Worm (Caenorhabditis elegans) whole organism, L2 larva: Measurements from ENCODE around the gene cdk-12.
A peak's percentile ranks its signal among the peaks of the same experiment; 100 is the strongest.

Experiments used
- C34F6.9 ChIP-seq: fragments of 150-350 bp; optimal IDR thresholded peaks from 2 replicates; lab custom pipeline; 2014; ENCODE audit warnings: missing biosample characterization, missing genetic modification characterization
- F13H6.1 ChIP-seq: sonication (generic microtip); optimal IDR thresholded peaks from 2 replicates; lab custom pipeline; 2016; ENCODE audit warnings: missing genetic modification characterization, missing compliant biosample characterization
- R02D3.7 ChIP-seq: fragments of 150-350 bp; optimal IDR thresholded peaks from 2 replicates; lab custom pipeline; 2014; ENCODE audit warnings: missing biosample characterization, missing genetic modification characterization
- Y55F3AM.14 ChIP-seq: fragments of 200-800 bp; sonication (Bioruptor generic); optimal IDR thresholded peaks from 2 replicates; lab custom pipeline; 2018; ENCODE audit warnings: mild to moderate bottlenecking, missing genetic modification characterization, missing compliant biosample characterization
- ZK546.5 ChIP-seq: sonication (generic microtip); optimal IDR thresholded peaks from 2 replicates; lab custom pipeline; 2017; ENCODE audit warnings: missing biosample characterization, missing genetic modification characterization
- alr-1 ChIP-seq: fragments of 150-350 bp; optimal IDR thresholded peaks from 2 replicates; lab custom pipeline; 2014; ENCODE audit warnings: missing biosample characterization, missing genetic modification characterization
- blmp-1 ChIP-seq: sonication (generic microtip); optimal IDR thresholded peaks from 2 replicates; lab custom pipeline; 2017; ENCODE audit warnings: missing genetic modification characterization, mild to moderate bottlenecking, missing compliant biosample characterization, antibody characterized with exemption, moderate library complexity; ENCODE audit not compliant: insufficient read depth
- ceh-82 ChIP-seq: fragments of 150-350 bp; optimal IDR thresholded peaks from 2 replicates; lab custom pipeline; 2014; ENCODE audit warnings: missing biosample characterization, missing genetic modification characterization
- dmd-4 ChIP-seq: sonication (generic microtip); optimal IDR thresholded peaks from 2 replicates; lab custom pipeline; 2017; ENCODE audit warnings: missing biosample characterization, missing genetic modification characterization
- egl-27 ChIP-seq: sonication (generic microtip); optimal IDR thresholded peaks from 3 replicates; lab custom pipeline; 2017; ENCODE audit warnings: missing biosample characterization, missing genetic modification reagents, missing genetic modification characterization
- elt-1 ChIP-seq: fragments of 150-350 bp; optimal IDR thresholded peaks from 2 replicates; lab custom pipeline; 2014; ENCODE audit warnings: missing biosample characterization, missing genetic modification characterization
- elt-3 ChIP-seq: sonication (generic microtip); optimal IDR thresholded peaks from 2 replicates; lab custom pipeline; 2017; ENCODE audit warnings: missing biosample characterization, missing genetic modification characterization
- fos-1 ChIP-seq: fragments of 150-350 bp; optimal IDR thresholded peaks from 2 replicates; lab custom pipeline; 2014; ENCODE audit warnings: missing biosample characterization, missing genetic modification characterization
- gmeb-1 ChIP-seq: fragments of 150-350 bp; optimal IDR thresholded peaks from 2 replicates; lab custom pipeline; 2014; ENCODE audit warnings: missing biosample characterization, missing genetic modification characterization
- lin-11 ChIP-seq: fragments of 150-350 bp; sonication (generic microtip); optimal IDR thresholded peaks from 2 replicates; lab custom pipeline; 2014; ENCODE audit warnings: missing biosample characterization, missing genetic modification characterization, inconsistent platforms, mixed read lengths
- lin-39 ChIP-seq: fragments of 150-350 bp; optimal IDR thresholded peaks from 2 replicates; lab custom pipeline; 2014; ENCODE audit warnings: missing biosample characterization, missing genetic modification reagents, missing genetic modification characterization
- lsy-2 ChIP-seq, 2 experiments: fragments of 150-350 bp in 1 of 2; sonication (generic microtip) in 1 of 2; optimal IDR thresholded peaks; 2 replicates each; lab custom pipeline; 2014 to 2017; ENCODE audit warnings: missing biosample characterization in 2 of 2, missing genetic modification characterization in 2 of 2
- mab-5 ChIP-seq: fragments of 150-350 bp; optimal IDR thresholded peaks from 2 replicates; lab custom pipeline; 2014; ENCODE audit warnings: missing biosample characterization, missing genetic modification characterization
- mbf-1 ChIP-seq: sonication (generic microtip); optimal IDR thresholded peaks from 2 replicates; lab custom pipeline; 2017; ENCODE audit warnings: missing biosample characterization, missing genetic modification characterization
- nhr-11 ChIP-seq: fragments of 150-350 bp; optimal IDR thresholded peaks from 2 replicates; lab custom pipeline; 2014; ENCODE audit warnings: missing biosample characterization, missing genetic modification characterization
- nhr-12 ChIP-seq: fragments of 150-350 bp; optimal IDR thresholded peaks from 2 replicates; lab custom pipeline; 2014; ENCODE audit warnings: missing biosample characterization, missing genetic modification characterization
- nhr-237 ChIP-seq: fragments of 150-350 bp; optimal IDR thresholded peaks from 2 replicates; lab custom pipeline; 2014; ENCODE audit warnings: missing biosample characterization, missing genetic modification characterization
- nhr-25 ChIP-seq: fragments of 150-350 bp; sonication (generic microtip); optimal IDR thresholded peaks from 3 replicates; lab custom pipeline; 2014; ENCODE audit warnings: missing biosample characterization, missing genetic modification characterization
- nhr-77 ChIP-seq: fragments of 150-350 bp; optimal IDR thresholded peaks from 2 replicates; lab custom pipeline; 2014; ENCODE audit warnings: missing biosample characterization, missing genetic modification characterization
- peb-1 ChIP-seq: fragments of 150-350 bp; optimal IDR thresholded peaks from 2 replicates; lab custom pipeline; 2014; ENCODE audit warnings: missing biosample characterization, missing genetic modification characterization
- sma-3 ChIP-seq: sonication (generic microtip); optimal IDR thresholded peaks from 2 replicates; lab custom pipeline; 2016; ENCODE audit warnings: missing genetic modification reagents, missing genetic modification characterization, missing compliant biosample characterization
- sma-9 ChIP-seq, 2 experiments: fragments of 150-350 bp in 1 of 2; sonication (generic microtip) in 1 of 2; optimal IDR thresholded peaks; 2 replicates each; lab custom pipeline; 2014 to 2016; ENCODE audit warnings: missing genetic modification characterization in 2 of 2, mild to moderate bottlenecking in 1 of 2, missing biosample characterization in 1 of 2, missing compliant biosample characterization in 1 of 2, missing genetic modification reagents in 1 of 2, moderate library complexity in 1 of 2
- unc-39 ChIP-seq: fragments of 150-350 bp; optimal IDR thresholded peaks from 2 replicates; lab custom pipeline; 2014; ENCODE audit warnings: missing biosample characterization, missing genetic modification characterization
- unc-55 ChIP-seq: fragments of 150-350 bp; sonication (generic microtip); optimal IDR thresholded peaks from 3 replicates; lab custom pipeline; 2014; ENCODE audit warnings: missing biosample characterization, missing genetic modification reagents, missing genetic modification characterization
- unc-62 ChIP-seq: fragments of 150-350 bp; optimal IDR thresholded peaks from 2 replicates; lab custom pipeline; 2014; ENCODE audit warnings: missing biosample characterization, missing genetic modification reagents, missing genetic modification characterization
- zag-1 ChIP-seq: fragments of 150-350 bp; optimal IDR thresholded peaks from 2 replicates; lab custom pipeline; 2014; ENCODE audit warnings: missing biosample characterization, missing genetic modification characterization
- ztf-1 ChIP-seq: fragments of 200-800 bp; sonication (Bioruptor generic); conservative IDR thresholded peaks from 2 replicates; pipeline ENCODE4 v1.3.6; 2022; ENCODE audit warnings: missing genetic modification characterization, missing compliant biosample characterization
- ztf-11 ChIP-seq: sonication (generic microtip); optimal IDR thresholded peaks from 2 replicates; lab custom pipeline; 2017; ENCODE audit warnings: missing biosample characterization, missing genetic modification characterization

cdk-12 gene

DNA sequence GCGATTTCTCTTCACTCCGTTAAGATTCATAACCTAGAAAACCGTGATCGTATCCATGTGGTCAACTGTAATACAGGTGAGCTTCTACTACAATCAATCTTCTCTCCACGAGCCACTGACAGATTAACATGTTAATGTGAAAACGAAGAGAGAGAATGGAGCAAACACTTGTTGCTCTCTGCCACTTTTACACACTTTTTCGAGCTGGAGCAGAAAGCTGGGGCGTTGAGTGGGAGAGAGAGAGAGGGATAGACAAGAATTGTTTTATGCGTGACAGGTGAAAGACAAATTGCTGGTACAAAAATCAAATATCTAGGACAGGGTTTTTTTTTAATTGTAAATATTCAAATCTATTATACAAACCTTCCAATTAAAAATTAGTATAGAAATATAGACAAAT lies 25.6 kb downstream of the cdk-12 start:
- TF ChIP-seq sma-9 (GFP tag; optimal IDR thresholded peaks at IDR 0.05; lab: Kevin White, UChicago) (peak; percentile 3), sma-9 (tag; optimal IDR thresholded peaks at IDR 0.05; lab: Kevin White, UChicago) (no peak), lin-39 (tag; lab: Kevin White, UChicago) (no peak), ZK546.5 (no peak), mab-5 (peak; percentile 49), F13H6.1 (peak; percentile 45), lsy-2 (tag; optimal IDR thresholded peaks at IDR 0.05; lab: Kevin White, UChicago) (peak in 1 of 2 experiments; percentile 15)
- TF ChIP-seq, all 48 proteins: peak for 4

DNA sequence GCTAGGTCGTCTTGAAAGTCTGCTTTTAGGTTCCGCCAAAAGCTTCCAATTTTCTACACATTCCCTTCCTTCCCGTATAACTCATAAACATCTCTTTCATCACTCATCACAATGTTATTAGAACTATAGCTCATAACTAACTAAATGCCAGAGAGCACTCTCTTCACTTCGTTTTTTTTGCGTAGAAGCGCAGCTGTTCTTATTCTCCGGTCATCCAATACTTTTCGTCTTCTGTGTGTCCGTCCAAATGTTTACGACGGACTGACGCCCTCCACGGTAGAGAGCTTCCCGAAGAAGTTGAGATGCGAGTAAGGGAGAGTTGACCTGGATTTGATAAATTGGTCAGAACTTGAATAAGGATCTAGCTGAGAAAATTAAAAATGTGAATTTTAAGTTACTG lies 26.4 kb downstream of the cdk-12 start:
- TF ChIP-seq lsy-2 (tag; optimal IDR thresholded peaks at IDR 0.05; lab: Kevin White, UChicago): peak in 1 of 2 experiments; percentile 2
- TF ChIP-seq Y55F3AM.14 (GFP tag; lab: Kevin White, UChicago): no peak

DNA sequence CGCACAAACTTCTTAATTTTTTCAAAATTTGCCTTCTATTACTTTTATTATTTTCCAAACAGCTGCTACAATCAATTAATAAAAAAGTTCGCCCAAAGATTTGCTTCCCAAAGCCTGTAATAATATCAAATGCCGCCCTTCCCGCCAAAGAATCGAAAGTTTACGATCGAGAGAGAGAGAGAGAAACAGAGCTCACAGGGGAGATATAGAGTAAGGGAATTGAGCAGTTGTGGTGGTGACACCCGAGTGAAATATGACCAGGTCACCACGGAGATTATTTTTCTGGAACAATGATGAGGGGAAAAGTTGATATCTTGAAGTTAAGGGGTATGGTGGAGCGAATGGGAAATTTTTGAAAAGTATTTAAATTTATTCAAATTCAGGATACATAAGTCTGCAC lies 27.1 kb downstream of the cdk-12 start:
- TF ChIP-seq fos-1 (no peak), alr-1 (tag; lab: Kevin White, UChicago) (no peak), elt-1 (no peak), nhr-237 (tag; lab: Kevin White, UChicago) (no peak), mbf-1 (tag; lab: Kevin White, UChicago) (no peak), nhr-12 (tag; lab: Kevin White, UChicago) (no peak), F13H6.1 (no peak), unc-39 (tag; lab: Kevin White, UChicago) (no peak), ceh-82 (tag; lab: Kevin White, UChicago) (no peak), unc-55 (GFP tag; lab: Kevin White, UChicago) (no peak), blmp-1 (tag; lab: Kevin White, UChicago) (no peak), R02D3.7 (tag; lab: Kevin White, UChicago) (no peak), peb-1 (tag; lab: Kevin White, UChicago) (no peak), zag-1 (tag; lab: Kevin White, UChicago) (no peak)

DNA sequence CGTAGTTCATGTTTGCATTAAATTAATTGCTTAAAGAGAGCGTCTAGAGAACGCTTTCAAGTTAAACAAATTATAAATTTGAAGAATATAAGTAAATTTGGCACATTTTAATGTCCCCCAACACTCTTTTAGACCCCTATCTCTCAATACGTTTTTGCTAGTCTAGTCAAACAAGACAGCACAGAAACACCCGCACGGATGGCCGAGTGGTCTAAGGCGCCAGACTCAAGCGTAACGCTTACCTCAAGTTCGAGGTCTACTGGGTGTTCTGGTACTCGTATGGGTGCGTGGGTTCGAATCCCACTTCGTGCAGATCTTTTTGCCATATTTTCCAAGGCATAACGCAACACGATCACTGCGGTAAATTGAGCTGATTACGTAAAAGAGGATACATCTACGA lies 29.5 kb downstream of the cdk-12 start:
- TF ChIP-seq fos-1 (peak; percentile 28), unc-62 (no peak), F13H6.1 (peak; percentile 17), ztf-11 (no peak), mab-5 (no peak), nhr-25 (tag; lab: Kevin White, UChicago) (no peak), elt-1 (no peak), lin-11 (tag; lab: Kevin White, UChicago) (no peak), gmeb-1 (tag; lab: Kevin White, UChicago) (no peak), nhr-11 (tag; lab: Kevin White, UChicago) (no peak), sma-3 (GFP tag; lab: Kevin White, UChicago) (peak; percentile 31), ZK546.5 (no peak), nhr-77 (no peak)
- TF ChIP-seq, all 48 proteins: peak for 3

DNA sequence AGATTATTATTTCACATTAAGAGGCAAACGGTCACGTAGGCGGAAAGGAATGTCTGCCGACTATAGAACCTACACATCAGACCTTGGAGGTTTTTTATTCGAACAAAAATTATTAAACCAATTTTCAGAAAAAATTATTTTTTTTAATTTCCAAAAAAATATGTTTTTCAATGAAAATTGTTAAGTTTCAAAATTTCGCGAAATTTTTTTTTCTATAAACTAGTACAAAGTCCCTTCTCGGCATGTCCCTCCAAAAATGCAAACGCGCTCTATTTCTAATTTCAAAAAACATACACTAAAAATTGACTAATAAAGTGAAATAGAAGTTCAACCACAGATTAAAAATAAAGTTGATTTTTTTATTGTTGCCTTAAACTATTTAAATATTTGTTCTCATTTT lies 32.2 kb downstream of the cdk-12 start, which contains the start of gene ckb-1:
Gene ckb-1 (plus strand): TSS at position 301 of the 400 bp plus-strand sequence.
- peak in 1 of 2 experiments; percentile 10 for TF ChIP-seq lsy-2 (tag; optimal IDR thresholded peaks at IDR 0.05; lab: Kevin White, UChicago)
- no peak for TF ChIP-seq egl-27 (tag; lab: Kevin White, UChicago)
- TF ChIP-seq dmd-4 (tag; lab: Kevin White, UChicago): no peak
- TF ChIP-seq fos-1: peak; percentile 29
- TF ChIP-seq zag-1 (tag; lab: Kevin White, UChicago): no peak
- TF ChIP-seq R02D3.7 (tag; lab: Kevin White, UChicago): no peak
- TF ChIP-seq C34F6.9 (tag; lab: Kevin White, UChicago): peak; percentile 24
- no peak for TF ChIP-seq nhr-237 (tag; lab: Kevin White, UChicago)
- TF ChIP-seq unc-55 (GFP tag; lab: Kevin White, UChicago): peak; percentile 42

DNA sequence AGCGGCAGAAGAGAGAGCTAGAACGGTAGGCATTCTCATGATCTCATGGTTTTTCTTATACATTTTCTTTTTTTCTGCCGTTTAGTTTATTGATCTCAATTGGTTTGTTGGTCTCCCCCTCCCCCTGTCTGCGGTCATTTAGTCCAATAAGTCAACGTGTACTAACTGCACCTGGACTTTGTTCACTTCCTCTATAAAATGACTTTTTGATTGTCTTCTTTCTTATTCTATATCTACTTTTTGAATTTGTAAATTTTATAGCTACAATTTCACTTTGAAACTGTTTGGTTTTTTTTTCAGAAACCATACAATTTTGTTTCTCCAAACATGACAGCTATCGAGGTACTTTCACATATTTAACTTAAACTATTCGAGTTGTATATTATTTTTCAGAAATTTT lies 34.9 kb downstream of the cdk-12 start, which contains the start of gene ckb-2:
Gene ckb-2 (plus strand): TSS at position 301 of the 400 bp plus-strand sequence.
- TF ChIP-seq elt-3: no peak
- TF ChIP-seq ztf-1 (GFP tag; lab: Robert Waterston, UW): no peak
